Worm (Caenorhabditis elegans) whole organism, mixed stage, embryonic: ENCODE results near the gene nep-17.

Source experiments
- bed-3 ChIP-seq: fragments of 200-800 bp; sonication (Bioruptor generic); optimal IDR thresholded peaks from 3 replicates; lab custom pipeline; 2018; ENCODE audit warnings: mild to moderate bottlenecking, missing genetic modification characterization, moderate library complexity, missing compliant biosample characterization
- blmp-1 ChIP-seq: fragments of 150-350 bp; optimal IDR thresholded peaks from 2 replicates; lab custom pipeline; 2014; ENCODE audit warnings: missing biosample characterization, missing genetic modification characterization
- ceh-39 ChIP-seq: fragments of 150-350 bp; optimal IDR thresholded peaks from 2 replicates; lab custom pipeline; 2014; ENCODE audit warnings: missing biosample characterization, missing genetic modification characterization
- ceh-43 ChIP-seq: fragments of 200-800 bp; sonication (Bioruptor generic); optimal IDR thresholded peaks from 2 replicates; lab custom pipeline; 2018; ENCODE audit warnings: mild to moderate bottlenecking, missing genetic modification characterization, moderate library complexity, missing compliant biosample characterization
- ceh-83 ChIP-seq: fragments of 200-800 bp; sonication (Bioruptor generic); optimal IDR thresholded peaks from 2 replicates; lab custom pipeline; 2018; ENCODE audit warnings: mild to moderate bottlenecking, missing genetic modification characterization, missing compliant biosample characterization
- ces-1 ChIP-seq: fragments of 150-350 bp; optimal IDR thresholded peaks from 2 replicates; lab custom pipeline; 2014; ENCODE audit warnings: missing biosample characterization, missing genetic modification reagents, missing genetic modification characterization
- cnd-1 ChIP-seq: fragments of 200-800 bp; sonication (Bioruptor generic); optimal IDR thresholded peaks from 2 replicates; lab custom pipeline; 2018; ENCODE audit warnings: mild to moderate bottlenecking, missing genetic modification characterization, missing compliant biosample characterization
- drap-1 ChIP-seq: fragments of 200-800 bp; sonication (Bioruptor generic); optimal IDR thresholded peaks from 3 replicates; lab custom pipeline; 2018; ENCODE audit warnings: mild to moderate bottlenecking, missing genetic modification characterization, missing compliant biosample characterization
- elt-1 ChIP-seq: sonication (generic microtip); optimal IDR thresholded peaks from 2 replicates; lab custom pipeline; 2017; ENCODE audit warnings: missing genetic modification characterization, mild to moderate bottlenecking, missing compliant biosample characterization, antibody characterized with exemption, moderate library complexity, borderline replicate concordance; ENCODE audit not compliant: insufficient read depth
- elt-3 ChIP-seq: fragments of 150-350 bp; optimal IDR thresholded peaks from 2 replicates; lab custom pipeline; 2014; ENCODE audit warnings: missing biosample characterization, missing genetic modification characterization
- flh-1 ChIP-seq: fragments of 200-800 bp; sonication (Bioruptor generic); optimal IDR thresholded peaks from 2 replicates; lab custom pipeline; 2018; ENCODE audit warnings: mild to moderate bottlenecking, missing genetic modification characterization, moderate library complexity, missing compliant biosample characterization
- ham-2 ChIP-seq: fragments of 200-800 bp; sonication (Bioruptor generic); optimal IDR thresholded peaks from 2 replicates; lab custom pipeline; 2018; ENCODE audit warnings: mild to moderate bottlenecking, missing genetic modification characterization, missing compliant biosample characterization
- hlh-1 ChIP-seq: fragments of 150-350 bp; optimal IDR thresholded peaks from 2 replicates; lab custom pipeline; 2014; ENCODE audit warnings: missing biosample characterization, missing genetic modification reagents, missing genetic modification characterization
- lin-13 ChIP-seq: fragments of 150-350 bp; optimal IDR thresholded peaks from 2 replicates; lab custom pipeline; 2014; ENCODE audit warnings: missing biosample characterization, missing genetic modification characterization
- lin-32 ChIP-seq: fragments of 200-800 bp; sonication (Bioruptor generic); optimal IDR thresholded peaks from 2 replicates; lab custom pipeline; 2018; ENCODE audit warnings: mild to moderate bottlenecking, missing genetic modification characterization, missing compliant biosample characterization
- mab-5 ChIP-seq: fragments of 150-350 bp; optimal IDR thresholded peaks from 2 replicates; lab custom pipeline; 2014; ENCODE audit warnings: missing biosample characterization, missing genetic modification characterization
- mep-1 ChIP-seq: fragments of 150-350 bp; optimal IDR thresholded peaks from 2 replicates; lab custom pipeline; 2017; ENCODE audit warnings: missing biosample characterization, missing genetic modification reagents, missing genetic modification characterization, inconsistent platforms
- mls-2 ChIP-seq: sonication (generic microtip); optimal IDR thresholded peaks from 2 replicates; lab custom pipeline; 2016; ENCODE audit warnings: mild to moderate bottlenecking, missing genetic modification characterization, moderate library complexity, missing compliant biosample characterization
- nhr-12 ChIP-seq: fragments of 150-350 bp; optimal IDR thresholded peaks from 2 replicates; lab custom pipeline; 2014; ENCODE audit warnings: missing biosample characterization, missing genetic modification characterization
- nhr-2 ChIP-seq: fragments of 150-350 bp; optimal IDR thresholded peaks from 2 replicates; lab custom pipeline; 2014; ENCODE audit warnings: missing biosample characterization, missing genetic modification characterization
- nhr-237 ChIP-seq: fragments of 150-350 bp; optimal IDR thresholded peaks from 2 replicates; lab custom pipeline; 2014; ENCODE audit warnings: missing biosample characterization, missing genetic modification characterization
- nhr-28 ChIP-seq: fragments of 150-350 bp; optimal IDR thresholded peaks from 2 replicates; lab custom pipeline; 2014; ENCODE audit warnings: missing biosample characterization, missing genetic modification characterization
- nhr-76 ChIP-seq: sonication (generic microtip); optimal IDR thresholded peaks from 2 replicates; lab custom pipeline; 2017; ENCODE audit warnings: missing biosample characterization, missing genetic modification characterization
- pha-4 ChIP-seq: fragments of 150-350 bp; optimal IDR thresholded peaks from 2 replicates; lab custom pipeline; 2018; ENCODE audit warnings: missing biosample characterization, missing genetic modification reagents, missing genetic modification characterization
- sem-2 ChIP-seq: fragments of 200-800 bp; sonication (Bioruptor generic); optimal IDR thresholded peaks from 2 replicates; lab custom pipeline; 2018; ENCODE audit warnings: mild to moderate bottlenecking, missing genetic modification characterization, missing compliant biosample characterization
- snpc-4 ChIP-seq: fragments of 150-350 bp; optimal IDR thresholded peaks from 2 replicates; lab custom pipeline; 2014; ENCODE audit warnings: missing biosample characterization, missing genetic modification characterization
- sptf-1 ChIP-seq: sonication (generic microtip); optimal IDR thresholded peaks from 2 replicates; lab custom pipeline; 2017; ENCODE audit warnings: mild to moderate bottlenecking, missing genetic modification characterization, moderate library complexity, missing compliant biosample characterization
- tbx-8 ChIP-seq: fragments of 200-800 bp; sonication (Bioruptor generic); optimal IDR thresholded peaks from 2 replicates; lab custom pipeline; 2018; ENCODE audit warnings: mild to moderate bottlenecking, missing genetic modification characterization, moderate library complexity, missing compliant biosample characterization
- unc-120 ChIP-seq: sonication (generic microtip); optimal IDR thresholded peaks from 2 replicates; lab custom pipeline; 2017; ENCODE audit warnings: missing genetic modification characterization, missing compliant biosample characterization; ENCODE audit not compliant: poor library complexity, severe bottlenecking
- unc-39 ChIP-seq: fragments of 150-350 bp; optimal IDR thresholded peaks from 2 replicates; lab custom pipeline; 2014; ENCODE audit warnings: missing biosample characterization, missing genetic modification characterization
- zip-8 ChIP-seq: fragments of 150-350 bp; optimal IDR thresholded peaks from 2 replicates; lab custom pipeline; 2014; ENCODE audit warnings: missing biosample characterization, missing genetic modification characterization
- ztf-11 ChIP-seq: fragments of 150-350 bp; optimal IDR thresholded peaks from 2 replicates; lab custom pipeline; 2014; ENCODE audit warnings: missing biosample characterization, missing genetic modification characterization

Gene nep-17

ce11 chrII:13481781-13482455 lies 25.7 kb upstream of the nep-17 start, which contains the start of gene E01G4.6:
Gene E01G4.6 (plus strand): TSS chrII:13482405.
- no peak for TF ChIP-seq ham-2 (GFP tag; lab: Kevin White, UChicago)
- TF ChIP-seq zip-8 (tag; lab: Kevin White, UChicago) = peak; percentile 68

DNA sequence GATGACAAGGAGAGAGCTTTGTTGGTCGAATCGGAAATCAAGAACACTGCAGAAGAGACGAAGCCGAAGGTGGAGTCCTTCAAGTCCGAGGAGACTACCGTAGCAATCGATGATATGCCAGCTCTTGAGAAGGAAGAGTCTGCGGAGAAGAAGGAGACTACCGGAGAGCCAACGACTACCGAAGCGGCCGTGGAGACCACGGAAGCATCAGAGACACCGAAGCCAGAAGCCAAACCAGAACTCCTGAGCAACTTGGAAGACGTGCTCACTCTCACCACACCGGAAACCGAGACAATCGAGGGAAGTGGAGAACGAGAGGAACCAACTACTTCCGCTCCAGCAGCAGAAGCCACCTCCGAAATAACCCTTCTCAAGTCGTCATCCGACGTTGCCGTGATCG lies 23.5 kb upstream of the nep-17 start:
- no peak for TF ChIP-seq sem-2 (GFP tag; lab: Kevin White, UChicago)
- no peak for TF ChIP-seq mab-5 (tag; lab: Kevin White, UChicago)
- no peak for TF ChIP-seq snpc-4 (tag; lab: Kevin White, UChicago)
- TF ChIP-seq ceh-43 (GFP tag; lab: Kevin White, UChicago) = no peak
- no peak for TF ChIP-seq unc-39 (tag; lab: Kevin White, UChicago)
- no peak for TF ChIP-seq flh-1 (GFP tag; lab: Kevin White, UChicago)
- no peak for TF ChIP-seq elt-1 (tag; lab: Kevin White, UChicago)
- no peak for TF ChIP-seq nhr-28 (tag; lab: Kevin White, UChicago)
- no peak for TF ChIP-seq ceh-83 (GFP tag; lab: Kevin White, UChicago)
- TF ChIP-seq unc-120 (tag; lab: Kevin White, UChicago) = no peak
- no peak for TF ChIP-seq bed-3 (GFP tag; lab: Kevin White, UChicago)
- TF ChIP-seq blmp-1 (tag; lab: Kevin White, UChicago) = no peak
- no peak for TF ChIP-seq sptf-1
- TF ChIP-seq nhr-2 = no peak
- TF ChIP-seq nhr-12 (tag; lab: Kevin White, UChicago) = no peak

DNA sequence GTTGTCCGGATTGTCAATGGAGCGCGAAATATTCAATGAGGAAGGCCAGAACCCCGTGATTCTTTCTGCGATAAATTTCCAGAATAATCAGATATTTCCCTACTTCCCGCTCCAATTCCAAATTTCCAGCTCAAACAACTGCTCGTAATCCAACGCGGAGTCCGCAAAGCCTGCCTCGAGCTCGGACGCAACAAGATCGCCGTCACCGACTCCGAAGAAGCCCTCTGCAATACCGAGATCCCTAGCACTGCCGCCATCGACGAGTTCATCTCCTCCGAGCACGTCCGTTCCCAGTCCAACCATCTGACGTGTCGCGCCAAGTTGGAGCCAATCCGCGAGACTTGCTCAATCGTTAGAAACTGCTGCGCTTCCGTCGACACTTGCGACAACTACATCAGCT lies 22.5 kb upstream of the nep-17 start:
- TF ChIP-seq elt-1 (tag; lab: Kevin White, UChicago) (no peak), sptf-1 (no peak), lin-13 (tag; lab: Kevin White, UChicago) (no peak), nhr-76 (tag; lab: Kevin White, UChicago) (no peak), bed-3 (GFP tag; lab: Kevin White, UChicago) (no peak), elt-3 (tag; lab: Kevin White, UChicago) (no peak), ztf-11 (tag; lab: Kevin White, UChicago) (no peak), ces-1 (GFP tag; lab: Kevin White, UChicago) (no peak), ceh-83 (GFP tag; lab: Kevin White, UChicago) (no peak), lin-32 (GFP tag; lab: Kevin White, UChicago) (no peak), nhr-2 (no peak), nhr-237 (tag; lab: Kevin White, UChicago) (no peak), flh-1 (GFP tag; lab: Kevin White, UChicago) (no peak), nhr-28 (tag; lab: Kevin White, UChicago) (no peak), zip-8 (tag; lab: Kevin White, UChicago) (no peak), cnd-1 (no peak), tbx-8 (GFP tag; lab: Kevin White, UChicago) (no peak)

- TF ChIP-seq unc-120 (tag; lab: Kevin White, UChicago) (no peak), pha-4 (tag; lab: Kevin White, UChicago) (no peak), snpc-4 (tag; lab: Kevin White, UChicago) (no peak), sptf-1 (no peak), flh-1 (GFP tag; lab: Kevin White, UChicago) (no peak), elt-1 (tag; lab: Kevin White, UChicago) (no peak), mls-2 (no peak), ces-1 (GFP tag; lab: Kevin White, UChicago) (no peak), unc-39 (tag; lab: Kevin White, UChicago) (no peak), ham-2 (GFP tag; lab: Kevin White, UChicago) (no peak), ceh-83 (GFP tag; lab: Kevin White, UChicago) (no peak)
Observed at ce11 chrII:13487563-13487962, 20.1 kb upstream of the nep-17 start.

DNA sequence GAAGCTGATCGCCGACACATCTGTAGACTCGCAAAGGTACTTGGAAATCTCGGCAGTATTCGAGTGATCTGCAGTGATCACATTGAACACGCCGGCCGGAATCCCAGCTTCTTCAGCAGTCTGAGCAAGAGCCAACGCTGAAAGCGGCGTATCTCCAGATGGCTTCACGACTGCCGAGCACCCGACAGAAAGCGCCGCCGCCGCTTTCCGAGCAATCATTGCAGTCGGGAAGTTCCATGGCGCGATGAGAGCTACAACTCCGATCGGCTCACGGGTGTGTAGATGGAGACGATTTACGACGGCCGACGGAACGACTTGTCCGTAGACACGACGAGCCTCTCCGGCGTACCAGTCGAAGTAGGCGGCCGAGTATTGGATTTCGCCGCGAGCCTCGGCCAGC lies 17.7 kb upstream of the nep-17 start:
- TF ChIP-seq nhr-12 (tag; lab: Kevin White, UChicago) (no peak), snpc-4 (tag; lab: Kevin White, UChicago) (no peak), lin-13 (tag; lab: Kevin White, UChicago) (no peak), ces-1 (GFP tag; lab: Kevin White, UChicago) (no peak), elt-1 (tag; lab: Kevin White, UChicago) (no peak), mep-1 (tag; lab: Kevin White, UChicago) (no peak), sptf-1 (no peak), zip-8 (tag; lab: Kevin White, UChicago) (no peak), hlh-1 (no peak), nhr-237 (tag; lab: Kevin White, UChicago) (no peak), lin-32 (GFP tag; lab: Kevin White, UChicago) (no peak), mls-2 (no peak), ceh-39 (tag; lab: Kevin White, UChicago) (no peak), drap-1 (GFP tag; lab: Kevin White, UChicago) (no peak)
